Fruit fly (Drosophila melanogaster): ENCODE measurements around the gene CG14022.

CG14022 gene

DNA sequence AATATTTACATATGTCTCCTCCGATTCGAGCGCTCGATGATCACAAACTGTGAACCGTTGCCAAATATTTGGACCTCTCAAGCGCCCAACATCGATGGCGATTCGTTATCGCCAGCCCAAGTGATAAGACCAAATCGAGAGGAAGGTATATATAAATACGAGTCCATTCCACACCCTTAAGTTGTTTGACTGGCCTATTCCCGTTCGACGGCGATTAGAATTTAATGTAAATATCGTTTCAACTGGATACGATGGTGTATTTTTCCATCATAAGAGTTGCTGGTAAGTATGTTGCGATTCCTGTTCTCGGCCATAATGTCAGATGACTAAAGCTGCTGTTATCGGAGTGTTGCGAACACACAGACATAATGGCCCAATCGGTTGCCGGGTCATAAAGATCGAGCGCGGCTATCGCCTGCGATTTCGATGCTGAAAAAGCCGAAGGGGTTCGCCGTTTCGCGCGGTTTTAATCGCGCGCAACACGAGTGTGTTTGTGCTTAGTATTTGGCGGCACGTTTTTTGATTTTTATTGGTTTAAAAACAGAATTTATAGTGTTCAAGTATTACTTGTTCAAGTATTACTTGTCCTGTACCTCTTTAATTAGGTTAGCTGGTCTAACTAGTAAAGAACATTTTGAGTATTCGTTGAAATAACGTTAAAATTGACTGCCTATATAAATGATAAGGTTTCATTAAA lies 9.5 kb upstream of the CG14022 start, which contains the start of gene fusl:
Gene fusl, minus strand, starts transcription at position 50 of the 697 bp plus-strand sequence.
- no peak for TF ChIP-seq CG9948 (tag; optimal IDR thresholded peaks at IDR 0.05)
- no peak for TF ChIP-seq Ets98B (GFP tag; IDR thresholded peaks at IDR 0.05)
- no peak for TF ChIP-seq CG8159 (tag; optimal IDR thresholded peaks at IDR 0.05)
- TF ChIP-seq CG15710 (tag; optimal IDR thresholded peaks at IDR 0.05), result no peak
- TF ChIP-seq CG17806 (tag; optimal IDR thresholded peaks at IDR 0.05), result no peak
- TF ChIP-seq CG34367 (tag; optimal IDR thresholded peaks at IDR 0.05), result no peak
- no peak for TF ChIP-seq CG10348 (GFP tag; IDR thresholded peaks at IDR 0.05)
- TF ChIP-seq Snoo (tag; optimal IDR thresholded peaks at IDR 0.05), result no peak
- TF ChIP-seq Pif1A (GFP tag; optimal IDR thresholded peaks at IDR 0.05), result no peak
- TF ChIP-seq CG32121 (GFP tag; IDR thresholded peaks at IDR 0.05), result no peak
- TF ChIP-seq CG13204 (GFP tag; optimal IDR thresholded peaks at IDR 0.05), result no peak
- no peak for TF ChIP-seq CG4496 (GFP tag; IDR thresholded peaks at IDR 0.05)
- no peak for TF ChIP-seq gl (tag; optimal IDR thresholded peaks at IDR 0.05)
- TF ChIP-seq EcR (GFP tag; optimal IDR thresholded peaks at IDR 0.05), result no peak
- TF ChIP-seq CG12605 (GFP tag; IDR thresholded peaks at IDR 0.05), result no peak
- TF ChIP-seq CG14655 (GFP tag; optimal IDR thresholded peaks at IDR 0.05), result no peak
- TF ChIP-seq fd96Ca (GFP tag; IDR thresholded peaks at IDR 0.05), result no peak
- no peak for TF ChIP-seq CG8301 (tag; optimal IDR thresholded peaks at IDR 0.05)
- no peak for TF ChIP-seq Pif1B (GFP tag; optimal IDR thresholded peaks at IDR 0.05)

DNA sequence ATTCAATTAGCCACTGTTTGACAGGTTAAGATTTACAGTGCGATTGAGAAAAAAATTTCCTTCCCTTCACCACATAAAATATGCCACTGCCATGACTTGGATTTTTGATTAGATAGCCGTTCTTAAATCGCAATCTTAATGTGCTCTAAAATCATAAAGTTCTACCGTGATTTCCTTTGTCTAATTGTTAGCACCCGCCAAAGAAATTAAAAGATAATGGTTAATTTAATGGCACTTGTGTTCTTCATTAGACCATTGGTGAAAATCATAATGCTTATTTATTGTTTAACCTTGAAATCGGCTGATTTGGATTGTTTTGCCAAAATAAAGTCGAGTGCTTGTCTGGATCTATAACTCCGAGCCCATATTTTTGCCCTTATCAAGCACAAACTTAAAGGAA lies 8.5 kb upstream of the CG14022 start:
- no peak for TF ChIP-seq CG32121 (GFP tag; IDR thresholded peaks at IDR 0.05)
- TF ChIP-seq CG12605 (GFP tag; IDR thresholded peaks at IDR 0.05), result no peak
- TF ChIP-seq CG10348 (GFP tag; IDR thresholded peaks at IDR 0.05), result no peak
- no peak for TF ChIP-seq rn (GFP tag; IDR thresholded peaks at IDR 0.05)
- no peak for TF ChIP-seq CG15710 (tag; optimal IDR thresholded peaks at IDR 0.05)
- no peak for TF ChIP-seq CG8159 (tag; optimal IDR thresholded peaks at IDR 0.05)
- TF ChIP-seq CG13204 (GFP tag; optimal IDR thresholded peaks at IDR 0.05), result no peak
- TF ChIP-seq Pif1B (GFP tag; optimal IDR thresholded peaks at IDR 0.05), result no peak
- no peak for TF ChIP-seq Snoo (tag; optimal IDR thresholded peaks at IDR 0.05)
- no peak for TF ChIP-seq CG34367 (tag; optimal IDR thresholded peaks at IDR 0.05)
- no peak for TF ChIP-seq CG4496 (GFP tag; IDR thresholded peaks at IDR 0.05)
- TF ChIP-seq CG9948 (tag; optimal IDR thresholded peaks at IDR 0.05), result no peak
- TF ChIP-seq CG14655 (GFP tag; optimal IDR thresholded peaks at IDR 0.05), result no peak
- TF ChIP-seq gl (tag; optimal IDR thresholded peaks at IDR 0.05), result no peak
- no peak for TF ChIP-seq CG17806 (tag; optimal IDR thresholded peaks at IDR 0.05)
- no peak for TF ChIP-seq EcR (GFP tag; optimal IDR thresholded peaks at IDR 0.05)
- TF ChIP-seq CG8301 (tag; optimal IDR thresholded peaks at IDR 0.05), result no peak

DNA sequence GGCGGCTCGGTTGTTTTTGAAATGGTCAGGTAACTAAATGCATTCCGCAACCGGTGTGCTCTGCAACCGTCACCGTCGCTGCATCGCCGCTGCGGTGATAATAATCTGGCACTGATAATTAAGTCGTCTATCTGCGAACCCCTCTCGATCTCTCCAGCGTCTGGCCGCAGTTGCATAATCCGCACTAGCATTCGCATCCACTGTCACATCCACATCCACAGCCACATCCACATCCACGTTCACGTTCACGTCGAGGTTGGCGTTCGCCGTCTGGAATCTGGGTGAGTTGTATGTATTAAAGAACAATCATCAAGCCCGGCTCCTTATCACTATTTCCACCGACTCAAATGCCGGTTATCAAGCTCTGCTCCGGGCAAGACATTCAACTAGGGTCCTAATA lies 3.9 kb upstream of the CG14022 start:
- peak; percentile 57 for TF ChIP-seq CG13204 (GFP tag; optimal IDR thresholded peaks at IDR 0.05)
- TF ChIP-seq CG12605 (GFP tag; IDR thresholded peaks at IDR 0.05), result no peak
- peak; percentile 3 for TF ChIP-seq EcR (GFP tag; optimal IDR thresholded peaks at IDR 0.05)
- no peak for TF ChIP-seq fd96Ca (GFP tag; IDR thresholded peaks at IDR 0.05)

DNA sequence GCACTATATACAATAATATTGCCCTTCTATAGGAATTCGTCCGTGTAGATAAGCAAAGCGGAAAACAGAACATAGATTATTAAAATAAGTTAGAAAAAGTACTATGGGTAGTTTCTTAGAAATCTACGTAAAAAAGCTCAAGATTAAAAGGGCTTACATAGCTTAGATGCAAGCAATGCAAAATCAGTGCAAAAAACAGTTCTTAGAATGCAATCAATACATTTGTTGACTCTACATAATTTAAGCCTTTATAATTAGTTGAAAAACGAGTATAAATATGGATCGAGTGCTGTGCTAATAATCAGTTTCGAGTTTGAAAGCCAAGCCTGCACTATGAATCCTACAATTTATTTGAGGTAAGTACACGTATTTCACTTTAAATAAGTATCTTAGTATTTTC lies 878 bp upstream of the CG14022 start, which contains the start of gene TotM:
Gene TotM, plus strand, starts transcription at position 301 of the 400 bp plus-strand sequence.
- no peak for TF ChIP-seq gl (tag; optimal IDR thresholded peaks at IDR 0.05)
- TF ChIP-seq Pif1B (GFP tag; optimal IDR thresholded peaks at IDR 0.05), result no peak
- TF ChIP-seq CG17806 (tag; optimal IDR thresholded peaks at IDR 0.05), result no peak
- no peak for TF ChIP-seq CG4496 (GFP tag; IDR thresholded peaks at IDR 0.05)
- TF ChIP-seq CG14655 (GFP tag; optimal IDR thresholded peaks at IDR 0.05), result no peak
- no peak for TF ChIP-seq CG9948 (tag; optimal IDR thresholded peaks at IDR 0.05)
- TF ChIP-seq CG10348 (GFP tag; IDR thresholded peaks at IDR 0.05), result no peak
- TF ChIP-seq EcR (GFP tag; optimal IDR thresholded peaks at IDR 0.05), result no peak
- TF ChIP-seq Ets98B (GFP tag; IDR thresholded peaks at IDR 0.05), result no peak
- no peak for TF ChIP-seq rn (GFP tag; IDR thresholded peaks at IDR 0.05)
- no peak for TF ChIP-seq Snoo (tag; optimal IDR thresholded peaks at IDR 0.05)
- TF ChIP-seq CG8159 (tag; optimal IDR thresholded peaks at IDR 0.05), result no peak
- no peak for TF ChIP-seq CG13204 (GFP tag; optimal IDR thresholded peaks at IDR 0.05)
- no peak for TF ChIP-seq Pif1A (GFP tag; optimal IDR thresholded peaks at IDR 0.05)
- no peak for TF ChIP-seq CG34367 (tag; optimal IDR thresholded peaks at IDR 0.05)
- no peak for TF ChIP-seq CG32121 (GFP tag; IDR thresholded peaks at IDR 0.05)
- TF ChIP-seq CG15710 (tag; optimal IDR thresholded peaks at IDR 0.05), result no peak
- TF ChIP-seq fd96Ca (GFP tag; IDR thresholded peaks at IDR 0.05), result no peak
- TF ChIP-seq CG8301 (tag; optimal IDR thresholded peaks at IDR 0.05), result no peak

DNA sequence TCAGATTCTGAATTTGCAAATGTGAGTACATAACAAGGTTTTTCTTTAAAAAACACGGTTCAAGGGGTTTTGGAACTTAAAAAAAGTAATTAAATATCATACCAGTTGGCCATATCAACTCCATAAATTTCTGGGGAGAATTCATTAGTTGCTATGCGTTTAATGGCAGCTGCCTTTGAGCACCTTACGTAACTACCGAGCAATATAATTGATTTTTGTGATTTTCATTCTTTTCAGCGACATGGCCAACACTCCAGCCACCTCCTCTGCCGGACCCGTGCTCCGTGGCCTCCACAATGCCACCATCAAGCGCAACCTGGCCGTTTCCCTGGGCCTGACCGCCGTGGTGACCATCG lies 1.4 kb downstream of the CG14022 start:
- TF ChIP-seq CG13204 (GFP tag; optimal IDR thresholded peaks at IDR 0.05) (no peak), EcR (GFP tag; optimal IDR thresholded peaks at IDR 0.05) (peak; percentile 43), fd96Ca (GFP tag; IDR thresholded peaks at IDR 0.05) (no peak), Ets98B (GFP tag; IDR thresholded peaks at IDR 0.05) (no peak)

- TF ChIP-seq CG17806 (tag; optimal IDR thresholded peaks at IDR 0.05), result peak; percentile 51
- TF ChIP-seq CG10348 (GFP tag; IDR thresholded peaks at IDR 0.05), result no peak
- no peak for TF ChIP-seq rn (GFP tag; IDR thresholded peaks at IDR 0.05)
- TF ChIP-seq CG15710 (tag; optimal IDR thresholded peaks at IDR 0.05), result peak; percentile 46
- TF ChIP-seq CG13204 (GFP tag; optimal IDR thresholded peaks at IDR 0.05), result no peak
- TF ChIP-seq Snoo (tag; optimal IDR thresholded peaks at IDR 0.05), result peak; percentile 25
- peak; percentile 43; the same call in 1 of the 2 replicates for TF ChIP-seq CG32121 (GFP tag; IDR thresholded peaks at IDR 0.05)
- TF ChIP-seq fd96Ca (GFP tag; IDR thresholded peaks at IDR 0.05), result peak; percentile 14; the same call in 1 of the 3 replicates
- TF ChIP-seq Pif1A (GFP tag; optimal IDR thresholded peaks at IDR 0.05), result no peak
- peak; percentile 3 for TF ChIP-seq CG8301 (tag; optimal IDR thresholded peaks at IDR 0.05)
- peak; percentile 17 for TF ChIP-seq CG34367 (tag; optimal IDR thresholded peaks at IDR 0.05)
- peak; percentile 26 for TF ChIP-seq CG14655 (GFP tag; optimal IDR thresholded peaks at IDR 0.05)
- peak; percentile 59; the same call in 1 of the 3 replicates for TF ChIP-seq CG4496 (GFP tag; IDR thresholded peaks at IDR 0.05)
- no peak for TF ChIP-seq EcR (GFP tag; optimal IDR thresholded peaks at IDR 0.05)
- TF ChIP-seq D1 (tag; optimal IDR thresholded peaks at IDR 0.05), result no peak
- TF ChIP-seq CG9948 (tag; optimal IDR thresholded peaks at IDR 0.05), result peak; percentile 33
- TF ChIP-seq CG12605 (GFP tag; IDR thresholded peaks at IDR 0.05), result no peak
- TF ChIP-seq Ets98B (GFP tag; IDR thresholded peaks at IDR 0.05), result peak; percentile 21
- peak; percentile 52 for TF ChIP-seq CG8159 (tag; optimal IDR thresholded peaks at IDR 0.05)
- TF ChIP-seq Pif1B (GFP tag; optimal IDR thresholded peaks at IDR 0.05), result no peak
- no peak for TF ChIP-seq gl (tag; optimal IDR thresholded peaks at IDR 0.05)
Measured at dm6 chr2L:5326414-5327265, 2.0 kb downstream of the CG14022 start, which contains the start of the genes Ncoa6 and cype. Gene Ncoa6 (minus strand): TSS chr2L:5326683. Gene cype (plus strand): TSS chr2L:5327227.

Measured in whole organism, pupa.